Worm (Caenorhabditis elegans): ENCODE measurements around the gene C01F1.5.

DNA sequence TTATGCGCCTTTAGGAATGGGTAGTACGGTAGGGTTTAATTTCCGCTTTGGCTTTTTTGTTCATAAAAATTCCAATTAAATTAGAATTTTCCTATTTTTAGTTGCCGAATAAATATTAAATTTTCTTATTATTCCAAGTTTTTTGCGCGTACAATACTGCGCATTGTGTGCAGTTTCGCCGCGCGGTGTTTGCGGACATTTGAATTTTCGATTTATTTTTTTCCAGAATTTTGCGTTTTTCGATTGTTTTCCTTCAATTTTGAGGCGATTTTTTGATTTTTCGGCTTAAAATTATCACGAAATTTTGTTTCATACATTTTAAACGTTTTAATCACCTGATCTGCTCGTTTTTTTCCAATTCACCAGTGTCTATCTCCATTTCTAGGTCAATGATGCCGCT, 41.2 kb upstream of the C01F1.5 start, which contains the start of gene H20J04.6:
- TF ChIP-seq snpc-4 (tag; optimal IDR thresholded peaks at IDR 0.05) = no peak
- no peak for TF ChIP-seq nhr-76 (tag; optimal IDR thresholded peaks at IDR 0.05)
- no peak for TF ChIP-seq elt-3 (tag; optimal IDR thresholded peaks at IDR 0.05)
- no peak for TF ChIP-seq mab-5 (tag; optimal IDR thresholded peaks at IDR 0.05)
- no peak for TF ChIP-seq mls-2 (tag; optimal IDR thresholded peaks at IDR 0.05)
- TF ChIP-seq unc-62 (GFP tag; optimal IDR thresholded peaks at IDR 0.05) = no peak
- no peak for TF ChIP-seq drap-1 (GFP tag; optimal IDR thresholded peaks at IDR 0.05)
- no peak for TF ChIP-seq ztf-11 (tag; optimal IDR thresholded peaks at IDR 0.05)
- no peak for TF ChIP-seq elt-1 (tag; optimal IDR thresholded peaks at IDR 0.05; ENCODE audit: borderline replicate concordance, insufficient read depth)
- no peak for TF ChIP-seq cnd-1 (tag; optimal IDR thresholded peaks at IDR 0.05)
